Worm (Caenorhabditis elegans): Measurements from ENCODE around the gene C46E10.1.

- TF ChIP-seq ZK546.5 (tag; optimal IDR thresholded peaks at IDR 0.05) = no peak
- no peak for TF ChIP-seq unc-39 (tag; optimal IDR thresholded peaks at IDR 0.05)
- TF ChIP-seq unc-62 (GFP tag; optimal IDR thresholded peaks at IDR 0.05) = no peak
- TF ChIP-seq mbf-1 (tag; optimal IDR thresholded peaks at IDR 0.05) = no peak
- TF ChIP-seq skn-1 (tag; optimal IDR thresholded peaks at IDR 0.05) = no peak
- no peak for TF ChIP-seq nhr-6 (tag; optimal IDR thresholded peaks at IDR 0.05)
- no peak for TF ChIP-seq elt-3 (tag; optimal IDR thresholded peaks at IDR 0.05)
Observed at ce11 chrII:3690646-3691045, 33.4 kb upstream of the C46E10.1 start, which contains the start of gene srx-101.

Data from whole organism, L2 larva.